Fruit fly (Drosophila melanogaster): ENCODE results near the gene trh.

DNA sequence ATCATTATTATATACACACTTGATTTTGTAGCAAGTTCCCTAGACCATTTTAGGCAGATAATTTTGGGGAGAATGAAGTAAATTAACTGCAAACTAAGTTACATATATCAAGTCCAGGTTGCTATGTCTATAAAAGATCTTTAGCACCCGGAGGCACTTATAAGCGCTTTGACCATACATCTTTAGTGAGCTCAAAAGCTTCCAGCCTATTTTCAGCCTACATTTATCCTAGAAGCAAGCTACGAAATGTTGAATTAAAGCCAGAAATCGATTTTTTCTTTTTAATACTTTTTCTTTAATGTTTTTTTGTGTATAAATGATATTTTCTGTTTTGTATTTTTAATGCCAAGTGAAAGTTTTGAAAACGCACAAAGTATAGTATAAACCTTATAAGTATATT lies 41.4 kb upstream of the trh start, which contains the start of gene CG13891:
- TF ChIP-seq esn (GFP tag; optimal IDR thresholded peaks at IDR 0.05) (no peak), vri (GFP tag; optimal IDR thresholded peaks at IDR 0.05) (no peak)

All from whole organism, prepupa.